Fruit fly (Drosophila melanogaster) whole organism, embryonic: ENCODE data around the gene CG32573.

Experiments used
- Antp ChIP-seq: fragments of 200-800 bp; sonication (Bioruptor generic); optimal IDR thresholded peaks from 3 replicates; lab custom pipeline; 2016; ENCODE audit warnings: missing biosample characterization, missing genetic modification characterization
- Blimp-1 ChIP-seq: fragments of 200-800 bp; sonication (Bioruptor generic); optimal IDR thresholded peaks from 3 replicates; lab custom pipeline; 2018; ENCODE audit warnings: missing biosample characterization, missing genetic modification characterization, mild to moderate bottlenecking, moderate library complexity, missing genetic modification reagents
- CG10267 ChIP-seq: fragments of 200-800 bp; sonication (Bioruptor generic); optimal IDR thresholded peaks from 2 replicates; lab custom pipeline; 2018; ENCODE audit warnings: missing biosample characterization, mild to moderate bottlenecking, missing genetic modification characterization, moderate library complexity
- CG10979 ChIP-seq: fragments of 200-800 bp; sonication (Bioruptor generic); optimal IDR thresholded peaks from 2 replicates; lab custom pipeline; 2018; ENCODE audit warnings: missing biosample characterization, mild to moderate bottlenecking, missing genetic modification characterization, moderate library complexity
- CG11093 ChIP-seq: fragments of 200-800 bp; sonication (Bioruptor generic); IDR thresholded peaks from 3 replicates; pipeline ENCODE4 v1.3.6; 2022; ENCODE audit warnings: missing biosample characterization, missing genetic modification characterization
- CG1603 ChIP-seq: fragments of 200-800 bp; sonication (Bioruptor generic); optimal IDR thresholded peaks from 2 replicates; lab custom pipeline; 2019; ENCODE audit warnings: missing biosample characterization, mild to moderate bottlenecking, missing genetic modification characterization, moderate library complexity
- CG17568 ChIP-seq: fragments of 200-800 bp; sonication (Bioruptor generic); optimal IDR thresholded peaks from 2 replicates; lab custom pipeline; 2018; ENCODE audit warnings: missing biosample characterization, mild to moderate bottlenecking, missing genetic modification characterization, moderate library complexity
- CG17912 ChIP-seq: fragments of 200-800 bp; sonication (Bioruptor generic); optimal IDR thresholded peaks from 2 replicates; lab custom pipeline; 2018; ENCODE audit warnings: missing biosample characterization, mild to moderate bottlenecking, missing genetic modification characterization
- CG2678 ChIP-seq: fragments of 200-800 bp; sonication (Bioruptor generic); optimal IDR thresholded peaks from 3 replicates; lab custom pipeline; 2019; ENCODE audit warnings: missing biosample characterization, mild to moderate bottlenecking, missing genetic modification characterization, moderate library complexity
- CG3163 ChIP-seq: fragments of 200-800 bp; sonication (Bioruptor generic); optimal IDR thresholded peaks from 3 replicates; lab custom pipeline; 2016; ENCODE audit warnings: missing biosample characterization, missing genetic modification characterization
- CG34224 ChIP-seq: fragments of 200-800 bp; sonication (Bioruptor generic); IDR thresholded peaks from 3 replicates; pipeline ENCODE4 v1.3.6; 2022; ENCODE audit warnings: missing biosample characterization, missing genetic modification characterization; ENCODE audit not compliant: partially characterized antibody
- CG3838 ChIP-seq: fragments of 200-800 bp; sonication (Bioruptor generic); optimal IDR thresholded peaks from 3 replicates; lab custom pipeline; 2016; ENCODE audit warnings: missing biosample characterization, missing genetic modification characterization
- CG3847 ChIP-seq: fragments of 200-800 bp; sonication (Bioruptor generic); IDR thresholded peaks from 2 replicates; pipeline ENCODE4 v1.3.6; 2022; ENCODE audit warnings: missing biosample characterization, missing genetic modification characterization
- CG3995 ChIP-seq: fragments of 200-800 bp; sonication (Bioruptor generic); optimal IDR thresholded peaks from 3 replicates; lab custom pipeline; 2016; ENCODE audit warnings: missing biosample characterization, missing genetic modification characterization
- CG42726 ChIP-seq: fragments of 200-800 bp; sonication (Bioruptor generic); IDR thresholded peaks from 2 replicates; pipeline ENCODE4 v1.3.6; 2022; ENCODE audit warnings: missing biosample characterization, missing genetic modification characterization; ENCODE audit not compliant: partially characterized antibody
- CG4404 ChIP-seq: fragments of 200-800 bp; sonication (Bioruptor generic); IDR thresholded peaks from 2 replicates; pipeline ENCODE4 v1.3.6; 2022; ENCODE audit warnings: missing biosample characterization, missing genetic modification characterization
- CG4707 ChIP-seq: fragments of 200-800 bp; sonication (Bioruptor generic); optimal IDR thresholded peaks from 2 replicates; lab custom pipeline; 2018; ENCODE audit warnings: missing biosample characterization, mild to moderate bottlenecking, missing genetic modification characterization, moderate library complexity
- CG5180 ChIP-seq: fragments of 200-800 bp; sonication (Bioruptor generic); optimal IDR thresholded peaks from 3 replicates; lab custom pipeline; 2017; ENCODE audit warnings: missing biosample characterization, missing genetic modification characterization, mild to moderate bottlenecking, moderate library complexity, missing genetic modification reagents
- CG7987 ChIP-seq: fragments of 200-800 bp; sonication (Bioruptor generic); optimal IDR thresholded peaks from 2 replicates; lab custom pipeline; 2018; ENCODE audit warnings: missing biosample characterization, mild to moderate bottlenecking, missing genetic modification characterization, moderate library complexity
- CG8089 ChIP-seq: fragments of 200-800 bp; sonication (Bioruptor generic); optimal IDR thresholded peaks from 3 replicates; lab custom pipeline; 2016; ENCODE audit warnings: missing biosample characterization, missing genetic modification characterization
- CG8359 ChIP-seq: fragments of 200-800 bp; sonication (Bioruptor generic); optimal IDR thresholded peaks from 2 replicates; lab custom pipeline; 2017; ENCODE audit warnings: missing biosample characterization, mild to moderate bottlenecking, missing genetic modification characterization, borderline replicate concordance
- CkIIα-i1 ChIP-seq: fragments of 200-800 bp; sonication (Bioruptor generic); IDR thresholded peaks from 2 replicates; pipeline ENCODE4 v1.3.6; 2022; ENCODE audit warnings: missing biosample characterization, missing genetic modification characterization
- Dip2 ChIP-seq: fragments of 200-800 bp; sonication (Bioruptor generic); IDR thresholded peaks from 2 replicates; pipeline ENCODE4 v1.3.6; 2022; ENCODE audit warnings: missing biosample characterization, missing genetic modification characterization
- Lim3 ChIP-seq: fragments of 200-800 bp; sonication (Bioruptor generic); IDR thresholded peaks from 2 replicates; pipeline ENCODE4 v1.3.6; 2022; ENCODE audit warnings: missing biosample characterization, missing genetic modification characterization
- Lpt ChIP-seq: fragments of >200 bp; optimal IDR thresholded peaks from 2 replicates; lab custom pipeline; 2018; ENCODE audit warnings: missing biosample characterization, missing genetic modification characterization
- Side ChIP-seq: fragments of 200-800 bp; sonication (Bioruptor generic); optimal IDR thresholded peaks from 2 replicates; lab custom pipeline; 2016; ENCODE audit warnings: missing biosample characterization, missing genetic modification characterization
- Sin3A ChIP-seq: fragments of >200 bp; optimal IDR thresholded peaks from 2 replicates; lab custom pipeline; 2018
- Spps ChIP-seq: fragments of 200-800 bp; sonication (Bioruptor generic); optimal IDR thresholded peaks from 2 replicates; lab custom pipeline; 2018; ENCODE audit warnings: missing biosample characterization, mild to moderate bottlenecking, missing genetic modification characterization
- Vsx1 ChIP-seq: fragments of 200-800 bp; sonication (Bioruptor generic); optimal IDR thresholded peaks from 2 replicates; lab custom pipeline; 2017; ENCODE audit warnings: missing biosample characterization, mild to moderate bottlenecking, missing genetic modification characterization, missing genetic modification reagents
- ara ChIP-seq: fragments of 200-800 bp; sonication (Bioruptor generic); IDR thresholded peaks from 2 replicates; pipeline ENCODE4 v1.3.6; 2022; ENCODE audit warnings: missing biosample characterization, missing genetic modification characterization
- bab2 ChIP-seq: fragments of 200-800 bp; sonication (Bioruptor generic); optimal IDR thresholded peaks from 2 replicates; lab custom pipeline; 2016; ENCODE audit warnings: missing biosample characterization, missing genetic modification characterization
- bigmax ChIP-seq: fragments of 200-800 bp; sonication (Bioruptor generic); optimal IDR thresholded peaks from 2 replicates; lab custom pipeline; 2018; ENCODE audit warnings: missing biosample characterization, mild to moderate bottlenecking, missing genetic modification characterization
- chif ChIP-seq, 2 experiments: fragments of 200-800 bp; sonication (Bioruptor generic); optimal IDR thresholded peaks; 3 replicates each; lab custom pipeline; 2016; ENCODE audit warnings: missing biosample characterization in 2 of 2, missing genetic modification characterization in 2 of 2
- exex ChIP-seq: fragments of 200-800 bp; sonication (Bioruptor generic); optimal IDR thresholded peaks from 4 replicates; lab custom pipeline; 2018; ENCODE audit warnings: missing biosample characterization, mild to moderate bottlenecking, missing genetic modification characterization, moderate library complexity
- fd64A ChIP-seq: fragments of 200-800 bp; sonication (Bioruptor generic); optimal IDR thresholded peaks from 3 replicates; lab custom pipeline; 2018; ENCODE audit warnings: missing biosample characterization, mild to moderate bottlenecking, missing genetic modification characterization
- fru ChIP-seq: fragments of >200 bp; optimal IDR thresholded peaks from 2 replicates; lab custom pipeline; 2017
- ftz-f1 ChIP-seq: fragments of 200-800 bp; sonication (Bioruptor generic); optimal IDR thresholded peaks from 2 replicates; lab custom pipeline; 2016; ENCODE audit warnings: missing biosample characterization, missing genetic modification characterization
- grn ChIP-seq: fragments of 200-800 bp; sonication (Bioruptor generic); optimal IDR thresholded peaks from 3 replicates; lab custom pipeline; 2017; ENCODE audit warnings: missing biosample characterization, missing genetic modification characterization
- jumu ChIP-seq: fragments of 200-800 bp; sonication (Bioruptor generic); optimal IDR thresholded peaks from 3 replicates; lab custom pipeline; 2016; ENCODE audit warnings: missing biosample characterization, missing genetic modification characterization
- klu ChIP-seq: fragments of 200-800 bp; sonication (Bioruptor generic); IDR thresholded peaks from 2 replicates; pipeline ENCODE4 v1.3.6; 2022; ENCODE audit warnings: missing biosample characterization, missing genetic modification characterization
- kni ChIP-seq: fragments of 200-800 bp; sonication (Bioruptor generic); optimal IDR thresholded peaks from 3 replicates; lab custom pipeline; 2017; ENCODE audit warnings: mild to moderate bottlenecking, missing biosample characterization, missing genetic modification reagents, missing genetic modification characterization
- lmd ChIP-seq: fragments of 200-800 bp; sonication (Bioruptor generic); IDR thresholded peaks from 2 replicates; pipeline ENCODE4 v1.3.6; 2022; ENCODE audit warnings: missing biosample characterization, missing genetic modification characterization
- pros ChIP-seq: fragments of 200-800 bp; sonication (Bioruptor generic); optimal IDR thresholded peaks from 3 replicates; lab custom pipeline; 2019; ENCODE audit warnings: missing biosample characterization, mild to moderate bottlenecking, missing genetic modification characterization, moderate library complexity
- pzg ChIP-seq: fragments of 200-800 bp; sonication (Bioruptor generic); optimal IDR thresholded peaks from 3 replicates; lab custom pipeline; 2018; ENCODE audit warnings: missing biosample characterization, mild to moderate bottlenecking, missing genetic modification characterization, moderate library complexity
- scrt ChIP-seq: fragments of 200-800 bp; sonication (Bioruptor generic); optimal IDR thresholded peaks from 2 replicates; lab custom pipeline; 2018; ENCODE audit warnings: missing biosample characterization, mild to moderate bottlenecking, missing genetic modification characterization, moderate library complexity
- ssp ChIP-seq: fragments of 200-800 bp; sonication (Bioruptor generic); IDR thresholded peaks from 2 replicates; pipeline ENCODE4 v1.3.6; 2022; ENCODE audit warnings: missing biosample characterization, missing genetic modification characterization
- sug ChIP-seq: fragments of 200-800 bp; optimal IDR thresholded peaks from 2 replicates; lab custom pipeline; 2019; ENCODE audit warnings: missing biosample characterization, mild to moderate bottlenecking, missing genetic modification characterization, moderate library complexity
- tgo ChIP-seq: fragments of 200-800 bp; sonication (Bioruptor generic); IDR thresholded peaks from 3 replicates; pipeline ENCODE4 v1.3.6; 2022; ENCODE audit warnings: missing biosample characterization, missing genetic modification characterization
- tio ChIP-seq: fragments of 200-800 bp; sonication (Bioruptor generic); optimal IDR thresholded peaks from 2 replicates; lab custom pipeline; 2017; ENCODE audit warnings: missing biosample characterization, missing genetic modification characterization, inconsistent platforms
- tx ChIP-seq: fragments of 200-800 bp; sonication (Bioruptor generic); optimal IDR thresholded peaks from 2 replicates; lab custom pipeline; 2016; ENCODE audit warnings: missing biosample characterization, missing genetic modification characterization
- wek ChIP-seq: fragments of 200-800 bp; sonication (Bioruptor generic); optimal IDR thresholded peaks from 3 replicates; lab custom pipeline; 2018; ENCODE audit warnings: missing biosample characterization, mild to moderate bottlenecking, missing genetic modification characterization, moderate library complexity
- z ChIP-seq: fragments of 200-800 bp; sonication (Bioruptor generic); IDR thresholded peaks from 3 replicates; pipeline ENCODE4 v1.3.6; 2022; ENCODE audit warnings: missing biosample characterization, missing genetic modification characterization

Gene CG32573

DNA sequence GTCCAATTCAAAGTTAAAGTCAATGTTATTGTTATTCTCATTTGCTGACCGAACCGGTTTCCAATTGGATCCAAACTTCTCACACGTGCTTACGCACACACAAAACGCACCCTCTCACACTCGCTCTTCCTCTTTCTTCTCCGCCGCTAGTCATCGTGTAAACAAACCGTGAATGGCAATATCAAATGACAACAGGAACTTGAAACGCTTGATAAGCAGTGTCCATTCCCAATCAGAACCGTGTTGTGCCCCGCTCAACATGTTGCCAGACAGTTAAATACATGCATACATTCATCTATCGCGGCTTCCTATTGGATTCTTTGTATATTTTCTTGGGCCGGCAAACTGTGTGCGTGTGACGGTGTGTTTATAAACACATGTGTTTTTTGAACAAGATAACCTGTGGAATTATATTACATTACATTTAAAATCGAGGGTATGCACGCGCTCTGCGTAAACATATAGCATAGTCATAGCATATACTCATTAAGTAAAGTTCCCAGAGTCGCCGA lies 4.6 kb downstream of the CG32573 start (continued):
- no peak for TF ChIP-seq bigmax (GFP tag; lab: Kevin White, UChicago)
- peak; percentile 82 for TF ChIP-seq kni (GFP tag; lab: Kevin White, UChicago)
- peak; percentile 5 for TF ChIP-seq CG1603 (tag; lab: Kevin White, UChicago)
- TF ChIP-seq CG3838 (GFP tag; lab: Kevin White, UChicago): no peak
- no peak for TF ChIP-seq tgo
- TF ChIP-seq fd64A: no peak
- TF ChIP-seq CG17912 (GFP tag; lab: Kevin White, UChicago): no peak
- no peak for TF ChIP-seq jumu (GFP tag; lab: Kevin White, UChicago)
- TF ChIP-seq CG3163 (GFP tag; lab: Kevin White, UChicago): no peak
- no peak for TF ChIP-seq Side
- peak; percentile 59 for TF ChIP-seq CG7987 (GFP tag; lab: Kevin White, UChicago)
- peak; percentile 18 for TF ChIP-seq wek (GFP tag; lab: Kevin White, UChicago)
- peak; percentile 52 for TF ChIP-seq pros (GFP tag; lab: Kevin White, UChicago)
- no peak for TF ChIP-seq pzg
- no peak for TF ChIP-seq ssp
- TF ChIP-seq Dip2: no peak
- TF ChIP-seq sug (tag; lab: Kevin White, UChicago): peak; percentile 71
- no peak for TF ChIP-seq CG4707
- TF ChIP-seq tx (GFP tag; lab: Kevin White, UChicago): no peak
- peak; percentile 39 for TF ChIP-seq CG2678
- no peak for TF ChIP-seq CG8089 (GFP tag; lab: Kevin White, UChicago)
- peak; percentile 11 for TF ChIP-seq Blimp-1 (GFP tag; lab: Kevin White, UChicago)
- no peak for TF ChIP-seq CG11093 (GFP tag; lab: Robert Waterston, UW)
- no peak for TF ChIP-seq chif (GFP tag; optimal IDR thresholded peaks at IDR 0.05; lab: Kevin White, UChicago)
- no peak for TF ChIP-seq scrt (GFP tag; lab: Kevin White, UChicago)
- no peak for TF ChIP-seq CG4404 (GFP tag; lab: Robert Waterston, UW)
- TF ChIP-seq Lim3: no peak
- no peak for TF ChIP-seq CG42726 (GFP tag; lab: Robert Waterston, UW)
- no peak for TF ChIP-seq fru (lab: Kevin White, UChicago)
- peak; percentile 2 for TF ChIP-seq bab2 (GFP tag; lab: Kevin White, UChicago)
- TF ChIP-seq CG5180 (GFP tag; lab: Kevin White, UChicago): no peak
- no peak for TF ChIP-seq CG8359 (GFP tag; lab: Kevin White, UChicago)
- TF ChIP-seq exex (tag; lab: Kevin White, UChicago): peak; percentile 74
- TF ChIP-seq ara: 0 out of 2 replicates have a peak, but pooled peaks have one; percentile 38
- TF ChIP-seq CG34224: no peak; the same call in 2 of the 3 replicates
- no peak for TF ChIP-seq ftz-f1 (GFP tag; lab: Kevin White, UChicago)
- no peak for TF ChIP-seq Sin3A (lab: Kevin White, UChicago)
- no peak for TF ChIP-seq CG3847
- TF ChIP-seq CG17568 (GFP tag; lab: Kevin White, UChicago): no peak
- TF ChIP-seq Vsx1 (GFP tag; lab: Kevin White, UChicago): peak; percentile 61
- TF ChIP-seq z (GFP tag; lab: Robert Waterston, UW): no peak
- no peak for TF ChIP-seq Lpt
- no peak for TF ChIP-seq lmd
- no peak for TF ChIP-seq Spps (tag; lab: Kevin White, UChicago)
- no peak for TF ChIP-seq klu (GFP tag; lab: Robert Waterston, UW)
- no peak for TF ChIP-seq CG3995
- TF ChIP-seq tio (GFP tag; lab: Kevin White, UChicago): no peak
- no peak for TF ChIP-seq Antp (GFP tag; lab: Kevin White, UChicago)
- no peak for TF ChIP-seq CkIIα-i1
- no peak for TF ChIP-seq CG10979 (tag; lab: Kevin White, UChicago)
- TF ChIP-seq grn (GFP tag; lab: Kevin White, UChicago): peak; percentile 64
- no peak for TF ChIP-seq CG10267 (tag; lab: Kevin White, UChicago)
